Fruit fly (Drosophila melanogaster): Measurements from ENCODE around the gene kto.

kto gene

DNA sequence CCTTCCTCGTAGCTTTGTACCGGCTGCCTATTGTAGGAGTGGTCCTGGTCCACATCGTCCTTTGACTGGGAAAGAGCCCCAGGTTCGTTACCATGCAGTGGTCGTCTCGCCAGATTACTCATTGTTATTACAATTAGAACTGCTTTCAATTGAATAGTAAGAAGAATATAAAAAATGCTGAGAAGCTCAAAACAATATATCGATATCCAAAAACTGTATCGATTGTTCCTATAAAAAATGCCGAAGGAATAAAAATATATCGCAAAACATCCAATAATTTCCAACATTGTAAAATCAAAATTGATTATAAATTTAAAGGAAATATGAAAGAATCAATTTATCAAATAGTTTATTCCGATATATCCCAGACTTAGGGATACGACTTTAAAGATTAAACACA is 31.5 kb upstream of the kto start, which contains the start of the genes TORIP and Ccdc58 (continued):
- TF ChIP-seq Hsf (GFP tag; optimal IDR thresholded peaks at IDR 0.05) (no peak), CG5245 (GFP tag; optimal IDR thresholded peaks at IDR 0.05) (no peak), CG15073 (GFP tag; optimal IDR thresholded peaks at IDR 0.05) (no peak), tll (GFP tag; optimal IDR thresholded peaks at IDR 0.05) (no peak), Taf1 (GFP tag; IDR thresholded peaks at IDR 0.05) (no peak), CG16813 (GFP tag; IDR thresholded peaks at IDR 0.05; ENCODE audit: partially characterized antibody) (peak; percentile 72), CG6654 (GFP tag; optimal IDR thresholded peaks at IDR 0.05) (no peak), jigr1 (GFP tag; IDR thresholded peaks at IDR 0.05) (no peak), CG12391 (tag; optimal IDR thresholded peaks at IDR 0.05) (no peak), CG32532 (GFP tag; IDR thresholded peaks at IDR 0.05) (no peak), unc-4 (GFP tag; IDR thresholded peaks at IDR 0.05; ENCODE audit: partially characterized antibody) (peak; percentile 85), ab (GFP tag; optimal IDR thresholded peaks at IDR 0.05) (no peak), CG10543 (GFP tag; optimal IDR thresholded peaks at IDR 0.05) (no peak), sens (GFP tag) (peak; percentile 17), CG2712 (tag; optimal IDR thresholded peaks at IDR 0.05) (no peak), pita (GFP tag; optimal IDR thresholded peaks at IDR 0.05) (no peak), dysf (GFP tag; IDR thresholded peaks at IDR 0.05) (no peak), Hr39 (optimal IDR thresholded peaks at IDR 0.05) (no peak), ems (GFP tag; optimal IDR thresholded peaks at IDR 0.05) (no peak), Aef1 (GFP tag; IDR thresholded peaks at IDR 0.05) (no peak), CG7556 (GFP tag; optimal IDR thresholded peaks at IDR 0.05) (no peak), Jarid2 (GFP tag; optimal IDR thresholded peaks at IDR 0.05) (no peak), Opbp (GFP tag; IDR thresholded peaks at IDR 0.05; ENCODE audit: partially characterized antibody) (peak; percentile 60; the same call in 2 of the 3 replicates), CG10654 (GFP tag; optimal IDR thresholded peaks at IDR 0.05) (no peak), zen (tag; optimal IDR thresholded peaks at IDR 0.05) (no peak), zen2 (GFP tag; IDR thresholded peaks at IDR 0.05; ENCODE audit: partially characterized antibody) (peak; percentile 69; the same call in 2 of the 3 replicates), CG13775 (GFP tag; optimal IDR thresholded peaks at IDR 0.05) (no peak), ash1 (GFP tag; optimal IDR thresholded peaks at IDR 0.05) (no peak), CG2129 (GFP tag; IDR thresholded peaks at IDR 0.05; ENCODE audit: partially characterized antibody) (peak; percentile 67), fd102C (GFP tag; optimal IDR thresholded peaks at IDR 0.05) (no peak), Bdp1 (GFP tag; optimal IDR thresholded peaks at IDR 0.05) (no peak), Hey (tag; optimal IDR thresholded peaks at IDR 0.05) (no peak), Fer2 (tag; optimal IDR thresholded peaks at IDR 0.05) (no peak), CG1602 (GFP tag; optimal IDR thresholded peaks at IDR 0.05) (no peak), CG9215 (GFP tag; IDR thresholded peaks at IDR 0.05) (no peak), CG3281 (GFP tag; optimal IDR thresholded peaks at IDR 0.05) (no peak), fd96Cb (tag; optimal IDR thresholded peaks at IDR 0.05) (no peak), fu2 (GFP tag; optimal IDR thresholded peaks at IDR 0.05) (no peak), Dbx (GFP tag; IDR thresholded peaks at IDR 0.05) (no peak), CG10565 (GFP tag; optimal IDR thresholded peaks at IDR 0.05) (no peak), ewg (GFP tag; optimal IDR thresholded peaks at IDR 0.05) (no peak), C15 (GFP tag; IDR thresholded peaks at IDR 0.05) (no peak), en (GFP tag; optimal IDR thresholded peaks at IDR 0.05) (no peak), peb (GFP tag; IDR thresholded peaks at IDR 0.05) (no peak), seq (GFP tag; IDR thresholded peaks at IDR 0.05) (no peak), CG13123 (GFP tag; optimal IDR thresholded peaks at IDR 0.05) (no peak), CG13424 (tag; optimal IDR thresholded peaks at IDR 0.05) (no peak), ATbp (GFP tag; optimal IDR thresholded peaks at IDR 0.05) (no peak), grn (GFP tag; optimal IDR thresholded peaks at IDR 0.05) (no peak), psq (GFP tag; optimal IDR thresholded peaks at IDR 0.05) (no peak), CG33213 (GFP tag; optimal IDR thresholded peaks at IDR 0.05) (no peak), chn (GFP tag; optimal IDR thresholded peaks at IDR 0.05) (no peak)

Data from whole organism, embryonic.